Fruit fly (Drosophila melanogaster): Measurements from ENCODE around the gene jar.
A peak's percentile ranks its signal among the peaks of the same experiment; 100 is the strongest.

DNA sequence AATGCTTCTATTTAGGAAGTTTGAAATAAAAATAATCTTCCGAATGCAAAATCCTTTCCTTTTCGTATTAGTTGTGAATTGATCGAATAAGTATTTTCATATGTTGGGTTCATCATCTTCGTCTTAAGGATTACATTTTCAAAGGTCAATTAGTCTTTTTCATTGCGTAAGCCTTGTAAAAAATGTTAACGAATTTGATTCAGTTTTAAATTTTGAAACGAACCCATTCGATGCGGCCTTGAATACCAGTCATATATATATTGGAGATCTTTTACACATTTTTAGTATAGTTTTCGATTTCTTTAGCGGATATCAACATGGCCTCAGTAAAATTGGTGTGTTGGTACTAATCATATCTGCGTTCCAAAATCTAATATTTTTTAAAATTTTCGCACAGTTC is 42.4 kb downstream of the jar start, which contains the start of gene Acp95EF:
- no peak for TF ChIP-seq CG14711 (tag; optimal IDR thresholded peaks at IDR 0.05)
- TF ChIP-seq kay (GFP tag; ENCODE audit: borderline replicate concordance): peak; percentile 71
- no peak for TF ChIP-seq Crg-1 (GFP tag; optimal IDR thresholded peaks at IDR 0.05)
- no peak for TF ChIP-seq bab1 (GFP tag; optimal IDR thresholded peaks at IDR 0.05)
- no peak for TF ChIP-seq cic (GFP tag; optimal IDR thresholded peaks at IDR 0.05)
- TF ChIP-seq Clk (GFP tag; optimal IDR thresholded peaks at IDR 0.05): no peak

Measured in whole organism, adult.